Fruit fly (Drosophila melanogaster): ENCODE results near the gene Orct.

Orct gene

dm6 chr3R:24294784-24295555 lies 18.9 kb downstream of the Orct start, which contains the start of gene crb (continued):
- TF ChIP-seq CG8359 (GFP tag; optimal IDR thresholded peaks at IDR 0.05; ENCODE audit: borderline replicate concordance) (no peak), CG15514 (GFP tag; optimal IDR thresholded peaks at IDR 0.05) (peak; percentile 65), CG15696 (tag; optimal IDR thresholded peaks at IDR 0.05) (peak; percentile 4), CG10147 (GFP tag; optimal IDR thresholded peaks at IDR 0.05) (no peak), unpg (GFP tag; optimal IDR thresholded peaks at IDR 0.05) (peak; percentile 65), CG13775 (GFP tag; optimal IDR thresholded peaks at IDR 0.05) (peak; percentile 51), shn (GFP tag; optimal IDR thresholded peaks at IDR 0.05) (peak; percentile 34), CG11085 (GFP tag; IDR thresholded peaks at IDR 0.05) (no peak), Bdp1 (GFP tag; optimal IDR thresholded peaks at IDR 0.05) (peak; percentile 41), maf-S (GFP tag; optimal IDR thresholded peaks at IDR 0.05) (peak; percentile 60), CG10654 (GFP tag; optimal IDR thresholded peaks at IDR 0.05) (peak; percentile 0), HLHmδ (GFP tag; optimal IDR thresholded peaks at IDR 0.05) (peak; percentile 53), CG14710 (tag; optimal IDR thresholded peaks at IDR 0.05) (peak; percentile 35), CG12942 (GFP tag; optimal IDR thresholded peaks at IDR 0.05) (peak; percentile 37), CG1602 (GFP tag; optimal IDR thresholded peaks at IDR 0.05) (peak; percentile 11), dmrt11E (tag; optimal IDR thresholded peaks at IDR 0.05) (peak; percentile 39), Sox102F (GFP tag; optimal IDR thresholded peaks at IDR 0.05) (peak; percentile 1), hbn (GFP tag; IDR thresholded peaks at IDR 0.05; ENCODE audit: partially characterized antibody) (peak; percentile 37), Tbp (GFP tag; optimal IDR thresholded peaks at IDR 0.05) (peak; percentile 97), zfh1 (GFP tag; IDR thresholded peaks at IDR 0.05) (peak; percentile 67; the same call in 2 of the 3 replicates), CG3995 (GFP tag; optimal IDR thresholded peaks at IDR 0.05) (no peak), sqz (GFP tag; optimal IDR thresholded peaks at IDR 0.05) (peak; percentile 77), caup (GFP tag; optimal IDR thresholded peaks at IDR 0.05; ENCODE audit: severe bottlenecking) (peak; percentile 67), CG4404 (GFP tag; IDR thresholded peaks at IDR 0.05) (no peak), lmd (GFP tag; IDR thresholded peaks at IDR 0.05) (peak; percentile 37; the same call in 1 of the 2 replicates), B-H2 (GFP tag; optimal IDR thresholded peaks at IDR 0.05) (peak; percentile 73), inv (GFP tag; IDR thresholded peaks at IDR 0.05; ENCODE audit: partially characterized antibody) (peak; percentile 40; the same call in 1 of the 2 replicates), CG17829 (tag; optimal IDR thresholded peaks at IDR 0.05) (peak; percentile 59), CG7839 (tag; optimal IDR thresholded peaks at IDR 0.05) (peak; percentile 55), CG16813 (GFP tag; IDR thresholded peaks at IDR 0.05; ENCODE audit: partially characterized antibody) (peak; percentile 51), CG8944 (GFP tag; optimal IDR thresholded peaks at IDR 0.05) (peak; percentile 35), Deaf1 (tag; optimal IDR thresholded peaks at IDR 0.05) (peak; percentile 69), CG6272 (GFP tag; IDR thresholded peaks at IDR 0.05) (0 out of 2 replicates have a peak, but pooled peaks have one; percentile 22), CG17361 (GFP tag; IDR thresholded peaks at IDR 0.05) (0 out of 3 replicates have a peak, but pooled peaks have one; percentile 41), CG13424 (tag; optimal IDR thresholded peaks at IDR 0.05) (peak; percentile 35), Fer3 (tag; optimal IDR thresholded peaks at IDR 0.05) (peak; percentile 54), fru (optimal IDR thresholded peaks at IDR 0.05) (no peak), Gug (GFP tag; IDR thresholded peaks at IDR 0.05) (0 out of 4 replicates have a peak, but pooled peaks have one; percentile 7), CG14667 (GFP tag; IDR thresholded peaks at IDR 0.05) (no peak), CG8290 (GFP tag; optimal IDR thresholded peaks at IDR 0.05) (peak; percentile 36), CG8290 (tag; optimal IDR thresholded peaks at IDR 0.05) (peak in 1 of 2 experiments; percentile 91), corto (GFP tag; optimal IDR thresholded peaks at IDR 0.05) (no peak), so (GFP tag; IDR thresholded peaks at IDR 0.05) (peak; percentile 57; the same call in 1 of the 3 replicates), chm (GFP tag; IDR thresholded peaks at IDR 0.05) (peak; percentile 71), CG2875 (GFP tag; optimal IDR thresholded peaks at IDR 0.05) (peak; percentile 13), CG2202 (tag; optimal IDR thresholded peaks at IDR 0.05) (peak; percentile 22), Mad (GFP tag; optimal IDR thresholded peaks at IDR 0.05) (peak; percentile 42), CG13296 (GFP tag; optimal IDR thresholded peaks at IDR 0.05) (peak; percentile 40)
